Fruit fly (Drosophila melanogaster): ENCODE results near the gene LysP.
A peak's percentile ranks its signal among the peaks of the same experiment; 100 is the strongest.

The LysP gene

dm6 chr3L:1206682-1207421 is 11.6 kb downstream of the LysP start, which contains the start of gene LysB (continued):
- TF ChIP-seq Hmx (GFP tag; optimal IDR thresholded peaks at IDR 0.05) = no peak

- TF ChIP-seq Eip74EF (GFP tag; optimal IDR thresholded peaks at IDR 0.05) (peak in 1 of 2 experiments; percentile 45), Doc3 (GFP tag; IDR thresholded peaks at IDR 0.05; ENCODE audit: partially characterized antibody) (no peak), NFAT (GFP tag; IDR thresholded peaks at IDR 0.05) (no peak), Spps (tag; optimal IDR thresholded peaks at IDR 0.05) (peak; percentile 72), CG12219 (GFP tag; optimal IDR thresholded peaks at IDR 0.05) (peak; percentile 58), br (optimal IDR thresholded peaks at IDR 0.05) (no peak), CG14050 (GFP tag; IDR thresholded peaks at IDR 0.05) (peak; percentile 21; the same call in 1 of the 3 replicates), Scr (GFP tag; IDR thresholded peaks at IDR 0.05; ENCODE audit: partially characterized antibody) (no peak), h (optimal IDR thresholded peaks at IDR 0.05) (no peak), HLHmδ (GFP tag; optimal IDR thresholded peaks at IDR 0.05) (peak; percentile 36), HLH3B (GFP tag; IDR thresholded peaks at IDR 0.05) (peak; percentile 39; the same call in 1 of the 2 replicates), pita (GFP tag; optimal IDR thresholded peaks at IDR 0.05) (no peak), CG12942 (GFP tag; optimal IDR thresholded peaks at IDR 0.05) (peak; percentile 39), CG8281 (tag; optimal IDR thresholded peaks at IDR 0.05) (peak; percentile 19), CG4360 (GFP tag; IDR thresholded peaks at IDR 0.05) (no peak), CG7372 (GFP tag; IDR thresholded peaks at IDR 0.05) (0 out of 2 replicates have a peak, but pooled peaks have one; percentile 26), gcm2 (GFP tag; optimal IDR thresholded peaks at IDR 0.05) (no peak), ase (GFP tag; IDR thresholded peaks at IDR 0.05) (0 out of 3 replicates have a peak, but pooled peaks have one; percentile 11), stwl (tag; optimal IDR thresholded peaks at IDR 0.05) (no peak), fu2 (GFP tag; optimal IDR thresholded peaks at IDR 0.05) (peak; percentile 64), CG10366 (GFP tag; IDR thresholded peaks at IDR 0.05) (peak; percentile 44), salm (tag; optimal IDR thresholded peaks at IDR 0.05) (no peak), stc (GFP tag; IDR thresholded peaks at IDR 0.05) (no peak), BEAF-32 (GFP tag; optimal IDR thresholded peaks at IDR 0.05) (no peak), Nf-YC (tag; optimal IDR thresholded peaks at IDR 0.05) (peak; percentile 54), hth (optimal IDR thresholded peaks at IDR 0.05) (no peak), CG2202 (tag; optimal IDR thresholded peaks at IDR 0.05) (peak; percentile 17), NfI (GFP tag; optimal IDR thresholded peaks at IDR 0.05) (peak; percentile 57), Oaz (GFP tag; IDR thresholded peaks at IDR 0.05) (no peak), HmgD (GFP tag; optimal IDR thresholded peaks at IDR 0.05) (no peak), CG17612 (GFP tag; IDR thresholded peaks at IDR 0.05) (no peak), tup (GFP tag; optimal IDR thresholded peaks at IDR 0.05) (no peak), rib (GFP tag; IDR thresholded peaks at IDR 0.05) (0 out of 2 replicates have a peak, but pooled peaks have one; percentile 19), Hmr (GFP tag; optimal IDR thresholded peaks at IDR 0.05) (peak; percentile 78), gro (GFP tag; optimal IDR thresholded peaks at IDR 0.05) (no peak), ro (GFP tag; IDR thresholded peaks at IDR 0.05) (no peak), gce (GFP tag; IDR thresholded peaks at IDR 0.05) (no peak), HHEX (GFP tag; optimal IDR thresholded peaks at IDR 0.05) (peak; percentile 75), Adf1 (GFP tag; IDR thresholded peaks at IDR 0.05) (0 out of 2 replicates have a peak, but pooled peaks have one; percentile 7), CG10979 (tag; optimal IDR thresholded peaks at IDR 0.05) (peak; percentile 50), CG11456 (GFP tag; IDR thresholded peaks at IDR 0.05) (peak; percentile 65; the same call in 1 of the 3 replicates), Gsc (GFP tag; IDR thresholded peaks at IDR 0.05) (no peak), Sox100B (GFP tag; optimal IDR thresholded peaks at IDR 0.05) (peak; percentile 71), Asciz (GFP tag; optimal IDR thresholded peaks at IDR 0.05) (peak; percentile 11), inv (GFP tag; IDR thresholded peaks at IDR 0.05; ENCODE audit: partially characterized antibody) (no peak)
Measured at dm6 chr3L:1204674-1205547, 13.6 kb downstream of the LysP start, which contains the start of gene CG9119. CG9119 (minus strand) TSS chr3L:1204795.
